Worm (Caenorhabditis elegans): Measurements from ENCODE around the gene Y38A10A.11.
A peak's percentile ranks its signal among the peaks of the same experiment; 100 is the strongest.

Gene Y38A10A.11

DNA sequence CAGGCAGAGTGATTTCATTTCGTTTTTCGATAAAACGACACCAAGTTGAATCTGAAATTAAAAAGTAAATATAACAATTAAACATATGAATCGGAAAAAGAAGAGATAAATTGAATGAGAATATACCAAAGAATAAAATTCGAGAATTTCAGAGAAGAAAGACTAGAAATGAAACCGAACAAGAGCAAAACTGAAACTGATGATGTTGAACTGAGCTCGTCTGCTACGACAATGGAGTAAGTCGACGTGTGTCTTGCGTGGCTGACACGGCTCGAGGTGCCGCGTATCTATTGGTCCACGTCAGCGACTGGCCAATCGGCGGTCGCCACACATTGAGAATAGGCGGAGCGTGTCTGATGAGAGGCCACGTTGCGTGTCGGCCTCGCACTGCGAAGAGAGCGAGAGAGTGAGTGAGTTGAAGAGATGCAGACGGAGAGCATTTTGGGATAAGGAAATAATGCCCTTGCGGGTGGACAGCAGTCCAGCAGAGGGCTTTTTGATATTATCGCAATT is 2.8 kb downstream of the Y38A10A.11 start, which contains the start of gene crt-1 (continued):
- TF ChIP-seq madf-2 (tag; optimal IDR thresholded peaks at IDR 0.05) (peak; percentile 12), odd-2 (tag; optimal IDR thresholded peaks at IDR 0.05) (no peak), pat-9 (tag; optimal IDR thresholded peaks at IDR 0.05) (no peak), pha-4 (tag; optimal IDR thresholded peaks at IDR 0.05) (no peak), eyg-1 (tag; optimal IDR thresholded peaks at IDR 0.05) (no peak), che-1 (tag; optimal IDR thresholded peaks at IDR 0.05) (no peak), elt-4 (tag; optimal IDR thresholded peaks at IDR 0.05) (no peak), hlh-8 (tag; optimal IDR thresholded peaks at IDR 0.05) (no peak), ceh-24 (tag; optimal IDR thresholded peaks at IDR 0.05) (no peak), T23F11.4 (GFP tag; optimal IDR thresholded peaks at IDR 0.05) (no peak), ets-4 (tag; optimal IDR thresholded peaks at IDR 0.05) (peak; percentile 3), sox-2 (GFP tag; IDR thresholded peaks at IDR 0.05) (peak; percentile 39; the same call in 1 of the 2 replicates), zip-5 (tag; optimal IDR thresholded peaks at IDR 0.05) (no peak), fax-1 (tag; optimal IDR thresholded peaks at IDR 0.05) (no peak), ttx-3 (tag; optimal IDR thresholded peaks at IDR 0.05) (no peak), hlh-15 (tag; optimal IDR thresholded peaks at IDR 0.05) (no peak), ceh-30 (tag; optimal IDR thresholded peaks at IDR 0.05) (no peak), ahr-1 (tag; optimal IDR thresholded peaks at IDR 0.05) (no peak), syd-9 (tag; optimal IDR thresholded peaks at IDR 0.05) (no peak), ceh-34 (tag; optimal IDR thresholded peaks at IDR 0.05) (peak; percentile 56), fkh-6 (tag; optimal IDR thresholded peaks at IDR 0.05) (no peak), fkh-10 (GFP tag; optimal IDR thresholded peaks at IDR 0.05) (no peak), ceh-9 (tag; optimal IDR thresholded peaks at IDR 0.05) (no peak), pag-3 (tag; optimal IDR thresholded peaks at IDR 0.05; ENCODE audit: borderline replicate concordance) (no peak), hlh-6 (tag; optimal IDR thresholded peaks at IDR 0.05) (no peak), ztf-16 (tag; optimal IDR thresholded peaks at IDR 0.05) (no peak), K02D7.2 (tag; optimal IDR thresholded peaks at IDR 0.05) (no peak), mec-3 (tag; optimal IDR thresholded peaks at IDR 0.05; ENCODE audit: borderline replicate concordance) (no peak), pros-1 (tag; optimal IDR thresholded peaks at IDR 0.05) (peak; percentile 52), C08G9.2 (tag; optimal IDR thresholded peaks at IDR 0.05) (no peak)

DNA sequence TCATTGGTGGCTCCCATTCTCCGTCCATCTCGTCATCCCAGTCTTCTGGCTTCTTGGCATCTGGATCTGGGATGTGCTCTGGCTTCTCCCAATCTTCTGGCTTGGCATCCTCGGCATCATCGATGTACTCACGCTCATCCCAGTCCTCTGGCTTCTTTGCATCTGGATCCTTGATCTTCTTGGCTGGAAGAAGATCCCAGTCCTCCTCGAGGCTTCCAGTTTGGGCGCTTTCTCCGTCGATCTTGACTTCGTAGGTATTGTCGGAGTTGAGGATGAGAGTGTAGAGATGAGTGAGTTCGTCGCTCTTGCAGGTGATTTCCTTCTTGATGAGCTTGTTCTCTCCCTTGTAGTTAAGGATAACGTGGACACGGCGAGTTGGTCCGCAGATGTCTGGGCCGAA is 3.7 kb downstream of the Y38A10A.11 start:
- TF ChIP-seq madf-2 (tag; optimal IDR thresholded peaks at IDR 0.05) (no peak), che-1 (tag; optimal IDR thresholded peaks at IDR 0.05) (no peak), ceh-14 (tag; optimal IDR thresholded peaks at IDR 0.05) (no peak), dve-1 (tag; optimal IDR thresholded peaks at IDR 0.05) (no peak), F13H6.1 (tag; optimal IDR thresholded peaks at IDR 0.05) (no peak), hlh-15 (tag; optimal IDR thresholded peaks at IDR 0.05) (no peak), pha-2 (tag; optimal IDR thresholded peaks at IDR 0.05) (no peak), ahr-1 (tag; optimal IDR thresholded peaks at IDR 0.05) (no peak), pha-4 (tag; optimal IDR thresholded peaks at IDR 0.05) (no peak), ceh-31 (tag; optimal IDR thresholded peaks at IDR 0.05) (no peak), ets-4 (tag; optimal IDR thresholded peaks at IDR 0.05) (no peak), sox-4 (tag; optimal IDR thresholded peaks at IDR 0.05) (no peak), pax-1 (tag; optimal IDR thresholded peaks at IDR 0.05) (no peak), ceh-48 (tag; optimal IDR thresholded peaks at IDR 0.05) (no peak), ceh-9 (tag; optimal IDR thresholded peaks at IDR 0.05) (no peak), gmeb-2 (tag; optimal IDR thresholded peaks at IDR 0.05) (no peak), sdc-2 (tag; optimal IDR thresholded peaks at IDR 0.05) (no peak), unc-55 (GFP tag; optimal IDR thresholded peaks at IDR 0.05) (no peak), lin-11 (tag; optimal IDR thresholded peaks at IDR 0.05) (no peak)

Measured in whole organism, late embryonic.